Worm (Caenorhabditis elegans) whole organism, L1 larva: Measurements from ENCODE around the gene srz-20.

ENCODE experiments used
- C04F5.9 ChIP-seq: sonication (generic microtip); optimal IDR thresholded peaks from 2 replicates; lab custom pipeline; 2016; ENCODE audit warnings: missing genetic modification characterization, missing compliant biosample characterization
- F16B12.6 ChIP-seq: fragments of 150-350 bp; optimal IDR thresholded peaks from 2 replicates; lab custom pipeline; 2014; ENCODE audit warnings: missing biosample characterization, missing genetic modification characterization
- ceh-63 ChIP-seq: fragments of 200-800 bp; sonication (Bioruptor generic); optimal IDR thresholded peaks from 2 replicates; lab custom pipeline; 2018; ENCODE audit warnings: mild to moderate bottlenecking, missing genetic modification characterization, missing compliant biosample characterization
- efl-1 ChIP-seq, 4 experiments: fragments of 150-350 bp; optimal IDR thresholded peaks in 3 of 4; peaks in 1 of 4; 1 replicate in 1 of 4; 2 replicates in 3 of 4; lab custom pipeline; 2014; ENCODE audit warnings: missing biosample characterization in 2 of 4, missing genetic modification characterization in 2 of 4, missing genetic modification reagents in 2 of 4
- egl-13 ChIP-seq: sonication (generic microtip); optimal IDR thresholded peaks from 2 replicates; lab custom pipeline; 2016; ENCODE audit warnings: missing genotype, missing genetic modification reagents, missing genetic modification characterization, missing compliant biosample characterization
- elt-2 ChIP-seq: sonication (generic microtip); optimal IDR thresholded peaks from 2 replicates; lab custom pipeline; 2016; ENCODE audit warnings: missing genetic modification characterization, mild to moderate bottlenecking, inconsistent platforms, missing compliant biosample characterization, missing genetic modification reagents
- elt-3 ChIP-seq, 6 experiments: fragments of 150-350 bp in 1 of 6; sonication (generic microtip); optimal IDR thresholded peaks; 2 replicates each; lab custom pipeline; 2017 to 2018; ENCODE audit warnings: missing biosample characterization in 6 of 6, missing genetic modification characterization in 6 of 6, inconsistent platforms in 1 of 6
- fkh-4 ChIP-seq: sonication (generic microtip); optimal IDR thresholded peaks from 2 replicates; lab custom pipeline; 2016; ENCODE audit warnings: missing compliant biosample characterization, missing genetic modification characterization, borderline replicate concordance
- grh-1 ChIP-seq: fragments of 200-800 bp; sonication (Bioruptor generic); IDR thresholded peaks from 2 replicates; pipeline ENCODE4 v1.3.6; 2022; ENCODE audit warnings: missing genetic modification reagents, missing genetic modification characterization, missing compliant biosample characterization
- hpl-2 ChIP-seq: fragments of 150-350 bp; optimal IDR thresholded peaks from 2 replicates; lab custom pipeline; 2014; ENCODE audit warnings: missing biosample characterization, missing genetic modification reagents, missing genetic modification characterization
- irx-1 ChIP-seq: sonication (generic microtip); optimal IDR thresholded peaks from 2 replicates; lab custom pipeline; 2016; ENCODE audit warnings: missing genetic modification characterization, missing compliant biosample characterization
- jun-1 ChIP-seq: fragments of 150-350 bp; optimal IDR thresholded peaks from 2 replicates; lab custom pipeline; 2014; ENCODE audit warnings: missing biosample characterization, missing genetic modification reagents, missing genetic modification characterization
- lin-35 ChIP-seq, 2 experiments: fragments of 150-350 bp; optimal IDR thresholded peaks; 2 replicates each; lab custom pipeline; 2014; ENCODE audit warnings: missing biosample characterization in 2 of 2, missing genetic modification characterization in 2 of 2, missing genetic modification reagents in 2 of 2
- lir-3 ChIP-seq: sonication (generic microtip); optimal IDR thresholded peaks from 2 replicates; lab custom pipeline; 2016; ENCODE audit warnings: mild to moderate bottlenecking, missing genetic modification characterization, moderate library complexity, missing compliant biosample characterization; ENCODE audit not compliant: poor library complexity
- mef-2 ChIP-seq: fragments of 150-350 bp; optimal IDR thresholded peaks from 2 replicates; lab custom pipeline; 2014; ENCODE audit warnings: missing biosample characterization, missing genetic modification characterization
- nhr-11 ChIP-seq: fragments of 150-350 bp; optimal IDR thresholded peaks from 2 replicates; lab custom pipeline; 2014; ENCODE audit warnings: missing biosample characterization, missing genetic modification characterization
- nhr-12 ChIP-seq: sonication (generic microtip); optimal IDR thresholded peaks from 2 replicates; lab custom pipeline; 2017; ENCODE audit warnings: missing biosample characterization, missing genetic modification characterization
- nhr-20 ChIP-seq: sonication (generic microtip); optimal IDR thresholded peaks from 2 replicates; lab custom pipeline; 2016; ENCODE audit warnings: mild to moderate bottlenecking, missing genetic modification characterization, missing compliant biosample characterization
- nhr-237 ChIP-seq: fragments of 150-350 bp; optimal IDR thresholded peaks from 2 replicates; lab custom pipeline; 2014; ENCODE audit warnings: missing biosample characterization, missing genetic modification characterization
- nhr-28 ChIP-seq: fragments of 150-350 bp; optimal IDR thresholded peaks from 2 replicates; lab custom pipeline; 2014; ENCODE audit warnings: missing biosample characterization, missing genetic modification characterization
- nhr-77 ChIP-seq: fragments of 150-350 bp; optimal IDR thresholded peaks from 2 replicates; lab custom pipeline; 2014; ENCODE audit warnings: missing biosample characterization, missing genetic modification characterization
- nhr-90 ChIP-seq: sonication (generic microtip); optimal IDR thresholded peaks from 2 replicates; lab custom pipeline; 2016; ENCODE audit warnings: mild to moderate bottlenecking, missing genetic modification characterization, missing compliant biosample characterization; ENCODE audit not compliant: poor library complexity
- pax-3 ChIP-seq: fragments of 200-800 bp; sonication (Bioruptor generic); optimal IDR thresholded peaks from 2 replicates; lab custom pipeline; 2018; ENCODE audit warnings: mild to moderate bottlenecking, missing genetic modification characterization, moderate library complexity, missing compliant biosample characterization
- pqm-1 ChIP-seq: sonication (generic microtip); optimal IDR thresholded peaks from 3 replicates; lab custom pipeline; 2017; ENCODE audit warnings: missing biosample characterization, missing genetic modification characterization
- rnt-1 ChIP-seq: sonication (generic microtip); optimal IDR thresholded peaks from 2 replicates; lab custom pipeline; 2016; ENCODE audit warnings: mild to moderate bottlenecking, missing genetic modification characterization, moderate library complexity, missing compliant biosample characterization
- sup-37 ChIP-seq: fragments of 200-800 bp; sonication (Bioruptor generic); optimal IDR thresholded peaks from 2 replicates; lab custom pipeline; 2018; ENCODE audit warnings: mild to moderate bottlenecking, missing genetic modification characterization, missing compliant biosample characterization
- unc-30 ChIP-seq: sonication (generic microtip); optimal IDR thresholded peaks from 2 replicates; lab custom pipeline; 2017; ENCODE audit warnings: missing biosample characterization, missing genetic modification characterization
- unc-98 ChIP-seq: fragments of 200-800 bp; sonication (Bioruptor generic); IDR thresholded peaks from 2 replicates; pipeline ENCODE4 v1.3.6; 2022; ENCODE audit warnings: missing genetic modification characterization, missing compliant biosample characterization
- vab-15 ChIP-seq: sonication (generic microtip); optimal IDR thresholded peaks from 2 replicates; lab custom pipeline; 2017; ENCODE audit warnings: missing genotype, mild to moderate bottlenecking, missing genetic modification characterization, missing compliant biosample characterization

srz-20 gene

DNA sequence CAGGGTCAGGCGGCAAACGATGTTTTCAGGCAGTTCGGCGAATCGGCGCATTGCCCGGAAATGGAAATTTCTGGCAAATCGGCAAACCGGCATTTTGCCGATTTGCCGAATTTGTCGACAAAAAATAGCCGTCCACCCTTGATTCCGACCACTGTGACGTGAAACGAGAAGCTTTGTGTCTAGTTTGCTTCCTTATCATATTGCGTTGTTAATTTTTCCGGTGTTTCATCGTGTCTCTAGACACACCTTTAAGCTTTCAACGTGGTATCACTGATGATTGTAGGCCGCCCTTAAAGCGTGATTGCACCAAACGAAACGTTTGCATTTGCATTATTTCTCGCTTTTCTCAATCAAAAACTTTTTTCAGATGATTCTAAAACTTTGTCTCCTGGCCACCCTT is 21.7 kb downstream of the srz-20 start, which contains the start of gene clec-71:
Gene clec-71 (plus strand): TSS at position 362 of the 400 bp plus-strand sequence.
- no peak for TF ChIP-seq C04F5.9 (tag; lab: Kevin White, UChicago)
- peak; percentile 58 for TF ChIP-seq elt-2 (tag; lab: Kevin White, UChicago)

- TF ChIP-seq nhr-11 (tag; lab: Kevin White, UChicago) (no peak), sup-37 (GFP tag; lab: Kevin White, UChicago) (no peak), pax-3 (tag; lab: Kevin White, UChicago) (no peak), efl-1 (optimal IDR thresholded peaks at IDR 0.05; lab: Kevin White, UChicago) (no peak), efl-1 (GFP tag; optimal IDR thresholded peaks at IDR 0.05 in 1 of 2; lab: Kevin White, UChicago) (no peak), egl-13 (tag; lab: Kevin White, UChicago) (no peak), nhr-237 (tag; lab: Kevin White, UChicago) (no peak), ceh-63 (no peak)
These were observed 26.4 kb downstream of the srz-20 start, which contains the start of gene clec-174 for ce11 chrIV:3941658-3942328. Gene clec-174, minus strand, starts transcription at chrIV:3941708.

- TF ChIP-seq unc-30 (tag; lab: Kevin White, UChicago) (no peak), grh-1 (no peak), nhr-28 (tag; lab: Kevin White, UChicago) (no peak), unc-98 (GFP tag; lab: Robert Waterston, UW) (no peak), sup-37 (GFP tag; lab: Kevin White, UChicago) (no peak), mef-2 (tag; lab: Kevin White, UChicago) (no peak), nhr-237 (tag; lab: Kevin White, UChicago) (no peak)
- TF ChIP-seq, all 84 proteins: peak for 0
These were observed 27.6 kb downstream of the srz-20 start, which contains the start of gene Y46C8AL.11 for ce11 chrIV:3943003-3943402. Gene Y46C8AL.11, plus strand, starts transcription at chrIV:3943303.

DNA sequence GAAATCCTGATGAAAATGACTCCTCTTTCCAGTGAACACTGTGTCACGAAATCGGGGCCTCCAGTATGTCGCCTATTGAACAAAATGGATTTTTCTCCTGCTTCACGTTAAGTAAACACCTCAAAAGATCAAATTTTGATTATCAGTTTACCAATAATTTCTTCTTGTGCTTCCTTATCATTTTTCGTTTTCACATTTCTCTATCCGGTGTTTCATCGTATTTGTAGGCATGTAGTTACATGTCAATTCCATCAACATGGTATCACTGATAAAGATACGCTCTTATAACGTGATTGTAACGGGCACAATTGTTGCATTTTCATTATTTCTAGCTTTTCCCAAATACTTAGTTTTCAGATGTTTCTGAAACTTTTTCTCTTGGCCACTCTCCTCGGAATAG is 29.1 kb downstream of the srz-20 start, which contains the start of gene clec-72:
Gene clec-72 (plus strand): TSS at position 358 of the 400 bp plus-strand sequence.
- TF ChIP-seq nhr-28 (tag; lab: Kevin White, UChicago) (no peak), nhr-12 (no peak), vab-15 (tag; lab: Kevin White, UChicago) (no peak), pqm-1 (tag; lab: Kevin White, UChicago) (peak; percentile 78), ceh-63 (no peak), nhr-20 (tag; lab: Kevin White, UChicago) (peak; percentile 13), nhr-77 (tag; lab: Kevin White, UChicago) (no peak), rnt-1 (tag; lab: Kevin White, UChicago) (no peak), sup-37 (GFP tag; lab: Kevin White, UChicago) (no peak), unc-30 (tag; lab: Kevin White, UChicago) (no peak), jun-1 (peak; percentile 78), lin-35 (GFP tag; optimal IDR thresholded peaks at IDR 0.05; lab: Kevin White, UChicago) (peak in 1 of 2 experiments; percentile 10), elt-2 (tag; lab: Kevin White, UChicago) (peak; percentile 98), irx-1 (tag; lab: Kevin White, UChicago) (no peak), lir-3 (tag; lab: Kevin White, UChicago) (no peak), nhr-90 (tag; lab: Kevin White, UChicago) (no peak)
- TF ChIP-seq, all 84 proteins: peak for 5

DNA sequence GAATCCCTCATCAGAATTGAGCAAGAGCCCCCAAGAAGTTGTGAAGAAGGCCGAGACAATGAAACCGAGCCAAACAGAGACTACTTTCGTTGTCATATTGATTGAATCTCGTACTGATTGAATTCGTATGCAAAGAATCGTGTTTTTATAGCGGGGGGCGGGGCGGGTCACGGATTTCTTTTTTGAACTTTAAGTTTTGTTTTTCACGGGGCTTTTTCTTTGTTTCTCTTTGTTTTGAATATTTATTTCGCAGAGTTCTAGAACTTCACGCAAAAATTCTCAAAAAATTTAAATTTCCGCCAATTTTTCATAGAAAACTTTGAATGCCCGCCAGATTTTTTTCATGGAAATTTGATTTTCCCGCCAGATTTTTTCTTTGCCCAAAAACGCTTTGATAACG is 40.7 kb downstream of the srz-20 start, which contains the start of gene clec-73:
Gene clec-73 (minus strand): TSS at position 101 of the 400 bp plus-strand sequence.
- TF ChIP-seq fkh-4 (tag; lab: Kevin White, UChicago): no peak
- no peak for TF ChIP-seq unc-98 (GFP tag; lab: Robert Waterston, UW)
- no peak for TF ChIP-seq hpl-2 (GFP tag; lab: Kevin White, UChicago)
- no peak for TF ChIP-seq elt-2 (tag; lab: Kevin White, UChicago)
- no peak for TF ChIP-seq nhr-90 (tag; lab: Kevin White, UChicago)
- TF ChIP-seq, all 84 proteins: peak for 0

ce11 chrIV:3956705-3957104 is 41.3 kb downstream of the srz-20 start, which contains the start of gene clec-74:
Gene clec-74, plus strand, starts transcription at chrIV:3957005.
- TF ChIP-seq efl-1 (optimal IDR thresholded peaks at IDR 0.05; lab: Kevin White, UChicago): no peak
- TF ChIP-seq efl-1 (GFP tag; optimal IDR thresholded peaks at IDR 0.05 in 1 of 2; lab: Kevin White, UChicago): no peak
- no peak for TF ChIP-seq F16B12.6 (tag; lab: Kevin White, UChicago)
- TF ChIP-seq elt-3 (tag; optimal IDR thresholded peaks at IDR 0.05; lab: Kevin White, UChicago): no peak
